Fruit fly (Drosophila melanogaster): ENCODE data around the gene CG17734.

DNA sequence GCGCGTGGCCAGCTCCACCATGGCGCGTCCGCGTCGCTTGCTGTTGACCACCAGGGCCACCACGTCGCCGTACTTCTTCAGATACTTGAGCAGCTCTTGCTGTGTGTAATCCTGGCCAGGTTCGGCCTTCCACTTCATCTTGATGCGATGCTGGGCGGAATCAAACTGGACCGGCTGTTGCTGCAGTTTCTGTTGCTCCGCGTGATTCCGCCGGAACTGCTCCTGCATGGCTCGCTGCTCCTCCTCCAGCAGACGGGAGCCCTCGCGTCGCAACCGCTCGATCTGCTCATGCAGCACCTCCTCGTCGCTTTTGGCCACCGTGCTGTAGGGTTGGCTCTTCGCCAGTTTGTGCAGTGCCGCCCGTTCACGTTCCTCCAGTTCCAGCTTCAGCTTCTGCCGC lies 12.8 kb downstream of the CG17734 start:
- no peak for TF ChIP-seq kay (GFP tag; ENCODE audit: borderline replicate concordance)
- TF ChIP-seq Hr96 (GFP tag; optimal IDR thresholded peaks at IDR 0.05), result no peak
- TF ChIP-seq CG12768 (GFP tag; optimal IDR thresholded peaks at IDR 0.05), result no peak
- TF ChIP-seq CG7101 (tag; optimal IDR thresholded peaks at IDR 0.05), result no peak
- TF ChIP-seq Mnt (GFP tag; optimal IDR thresholded peaks at IDR 0.05), result no peak
- TF ChIP-seq pad (GFP tag; optimal IDR thresholded peaks at IDR 0.05), result no peak
- no peak for TF ChIP-seq Crg-1 (GFP tag; optimal IDR thresholded peaks at IDR 0.05)
- no peak for TF ChIP-seq CG7045 (GFP tag; optimal IDR thresholded peaks at IDR 0.05)
- TF ChIP-seq cnc (optimal IDR thresholded peaks at IDR 0.05), result no peak
- no peak for TF ChIP-seq Clk (GFP tag; optimal IDR thresholded peaks at IDR 0.05)
- no peak for TF ChIP-seq tj (GFP tag; optimal IDR thresholded peaks at IDR 0.05)
- no peak for TF ChIP-seq bab1 (GFP tag; optimal IDR thresholded peaks at IDR 0.05)
- TF ChIP-seq toe (GFP tag; optimal IDR thresholded peaks at IDR 0.05), result no peak
- TF ChIP-seq CG5204 (GFP tag; optimal IDR thresholded peaks at IDR 0.05), result no peak
